Fruit fly (Drosophila melanogaster): ENCODE results near the gene CG10029.

CG10029 gene

dm6 chr3R:7313034-7313433 is 4.0 kb downstream of the CG10029 start:
- no peak for TF ChIP-seq pan (optimal IDR thresholded peaks at IDR 0.05)
- peak; percentile 81 for TF ChIP-seq CG8478 (optimal IDR thresholded peaks at IDR 0.05)
- peak in 1 of 2 experiments; percentile 59 for TF ChIP-seq EcR (GFP tag; optimal IDR thresholded peaks at IDR 0.05)

- TF ChIP-seq EcR (GFP tag; optimal IDR thresholded peaks at IDR 0.05) (no peak), psq (optimal IDR thresholded peaks at IDR 0.05) (no peak), usp (GFP tag; optimal IDR thresholded peaks at IDR 0.05) (no peak), CG8478 (optimal IDR thresholded peaks at IDR 0.05) (no peak), Dll (optimal IDR thresholded peaks at IDR 0.05) (no peak), pan (optimal IDR thresholded peaks at IDR 0.05) (no peak)
These were observed 6.4 kb downstream of the CG10029 start for dm6 chr3R:7310576-7310975.

- no peak for TF ChIP-seq usp (GFP tag; optimal IDR thresholded peaks at IDR 0.05)
- no peak for TF ChIP-seq CG8478 (optimal IDR thresholded peaks at IDR 0.05)
- no peak for TF ChIP-seq Dll (optimal IDR thresholded peaks at IDR 0.05)
- no peak for TF ChIP-seq EcR (GFP tag; optimal IDR thresholded peaks at IDR 0.05)
- no peak for TF ChIP-seq pan (optimal IDR thresholded peaks at IDR 0.05)
- no peak for TF ChIP-seq psq (optimal IDR thresholded peaks at IDR 0.05)
These were observed 7.4 kb downstream of the CG10029 start, which contains the start of gene rn for dm6 chr3R:7309579-7310037. rn (minus strand) TSS chr3R:7309629.

- TF ChIP-seq psq (optimal IDR thresholded peaks at IDR 0.05): no peak
- no peak for TF ChIP-seq usp (GFP tag; optimal IDR thresholded peaks at IDR 0.05)
- TF ChIP-seq pan (optimal IDR thresholded peaks at IDR 0.05): no peak
- no peak for TF ChIP-seq Dll (optimal IDR thresholded peaks at IDR 0.05)
- TF ChIP-seq EcR (GFP tag; optimal IDR thresholded peaks at IDR 0.05): no peak
These were observed 10.3 kb downstream of the CG10029 start for dm6 chr3R:7306539-7307192.

- TF ChIP-seq pan (optimal IDR thresholded peaks at IDR 0.05): no peak
- no peak for TF ChIP-seq usp (GFP tag; optimal IDR thresholded peaks at IDR 0.05)
- TF ChIP-seq EcR (GFP tag; optimal IDR thresholded peaks at IDR 0.05): no peak
- no peak for TF ChIP-seq CG8478 (optimal IDR thresholded peaks at IDR 0.05)
- TF ChIP-seq Dll (optimal IDR thresholded peaks at IDR 0.05): no peak
These were observed 12.4 kb downstream of the CG10029 start, which contains the start of gene CG42544 for dm6 chr3R:7304455-7305088. CG42544 (plus strand) TSS chr3R:7304592.

- TF ChIP-seq psq (optimal IDR thresholded peaks at IDR 0.05) (no peak), EcR (GFP tag; optimal IDR thresholded peaks at IDR 0.05) (no peak), pan (optimal IDR thresholded peaks at IDR 0.05) (no peak), Dll (optimal IDR thresholded peaks at IDR 0.05) (no peak), usp (GFP tag; optimal IDR thresholded peaks at IDR 0.05) (no peak), CG8478 (optimal IDR thresholded peaks at IDR 0.05) (no peak)
These were observed 31.3 kb downstream of the CG10029 start, which contains the start of gene RacGAP84C for dm6 chr3R:7285662-7286061. RacGAP84C (plus strand) TSS chr3R:7285962.

- no peak for TF ChIP-seq psq (optimal IDR thresholded peaks at IDR 0.05)
- no peak for TF ChIP-seq usp (GFP tag; optimal IDR thresholded peaks at IDR 0.05)
These were observed 34.6 kb downstream of the CG10029 start for dm6 chr3R:7282244-7282890.

- TF ChIP-seq EcR (GFP tag; optimal IDR thresholded peaks at IDR 0.05) (no peak), psq (optimal IDR thresholded peaks at IDR 0.05) (no peak), Dll (optimal IDR thresholded peaks at IDR 0.05) (no peak), usp (GFP tag; optimal IDR thresholded peaks at IDR 0.05) (no peak), pan (optimal IDR thresholded peaks at IDR 0.05) (no peak), CG8478 (optimal IDR thresholded peaks at IDR 0.05) (no peak)
These were observed 40.2 kb downstream of the CG10029 start for dm6 chr3R:7276782-7277181.

- TF ChIP-seq Dll (optimal IDR thresholded peaks at IDR 0.05) (no peak), usp (GFP tag; optimal IDR thresholded peaks at IDR 0.05) (no peak), psq (optimal IDR thresholded peaks at IDR 0.05) (no peak), EcR (GFP tag; optimal IDR thresholded peaks at IDR 0.05) (no peak), CG8478 (optimal IDR thresholded peaks at IDR 0.05) (no peak), pan (optimal IDR thresholded peaks at IDR 0.05) (no peak)
These were observed 42.0 kb downstream of the CG10029 start for dm6 chr3R:7274973-7275525.

Measured in whole organism.